Worm (Caenorhabditis elegans) whole organism, L2 larva: ENCODE data around the gene rep-1.

Experiments
- R02D3.7 ChIP-seq: fragments of 150-350 bp; optimal IDR thresholded peaks from 2 replicates; lab custom pipeline; 2014; ENCODE audit warnings: missing biosample characterization, missing genetic modification characterization
- fos-1 ChIP-seq: fragments of 150-350 bp; optimal IDR thresholded peaks from 2 replicates; lab custom pipeline; 2014; ENCODE audit warnings: missing biosample characterization, missing genetic modification characterization
- nhr-11 ChIP-seq: fragments of 150-350 bp; optimal IDR thresholded peaks from 2 replicates; lab custom pipeline; 2014; ENCODE audit warnings: missing biosample characterization, missing genetic modification characterization
- nhr-12 ChIP-seq: fragments of 150-350 bp; optimal IDR thresholded peaks from 2 replicates; lab custom pipeline; 2014; ENCODE audit warnings: missing biosample characterization, missing genetic modification characterization
- nhr-237 ChIP-seq: fragments of 150-350 bp; optimal IDR thresholded peaks from 2 replicates; lab custom pipeline; 2014; ENCODE audit warnings: missing biosample characterization, missing genetic modification characterization
- ztf-4 ChIP-seq: fragments of 150-350 bp; optimal IDR thresholded peaks from 2 replicates; lab custom pipeline; 2014; ENCODE audit warnings: missing biosample characterization, missing genetic modification characterization

DNA sequence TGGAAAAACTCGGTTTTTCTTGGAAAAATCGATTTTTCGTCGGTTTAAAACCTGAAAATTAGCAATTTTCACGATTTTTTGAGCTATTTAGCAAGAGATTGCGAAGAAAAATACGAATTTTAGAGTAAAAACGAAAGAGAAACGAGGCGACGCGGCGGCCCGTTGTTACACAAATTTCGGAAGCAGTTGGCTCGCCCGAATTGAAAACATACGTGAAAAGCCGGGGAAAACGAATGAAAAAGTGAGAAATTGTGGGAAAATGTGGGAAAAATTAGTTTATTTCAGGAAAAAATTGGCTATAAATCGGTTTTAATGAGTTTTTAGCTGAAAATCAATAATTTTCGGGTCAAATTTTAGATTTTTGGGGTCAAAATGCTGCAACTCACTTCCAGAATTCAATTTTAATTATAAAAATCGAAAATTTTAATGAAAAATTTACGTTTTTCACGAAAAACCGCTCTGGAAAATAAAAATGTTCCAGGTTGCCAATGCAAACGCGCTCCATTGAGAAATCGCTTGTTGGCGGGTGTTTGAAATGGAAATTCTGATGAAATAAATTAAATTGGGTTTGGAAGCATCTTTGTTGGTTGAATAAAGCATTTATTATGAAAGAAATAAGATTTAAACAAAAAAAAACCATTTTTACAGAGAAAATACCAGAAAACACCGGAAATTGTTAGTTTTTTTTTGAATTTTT, 37.2 kb upstream of the rep-1 start, which contains the start of gene snf-6:
- TF ChIP-seq fos-1 (tag; lab: Kevin White, UChicago) (peak; percentile 12), nhr-12 (tag; lab: Kevin White, UChicago) (no peak), nhr-237 (tag; lab: Kevin White, UChicago) (no peak), ztf-4 (tag; lab: Kevin White, UChicago) (no peak), nhr-11 (no peak), R02D3.7 (tag; lab: Kevin White, UChicago) (no peak)
